Worm (Caenorhabditis elegans): ENCODE measurements around the gene B0034.2.

B0034.2 gene

DNA sequence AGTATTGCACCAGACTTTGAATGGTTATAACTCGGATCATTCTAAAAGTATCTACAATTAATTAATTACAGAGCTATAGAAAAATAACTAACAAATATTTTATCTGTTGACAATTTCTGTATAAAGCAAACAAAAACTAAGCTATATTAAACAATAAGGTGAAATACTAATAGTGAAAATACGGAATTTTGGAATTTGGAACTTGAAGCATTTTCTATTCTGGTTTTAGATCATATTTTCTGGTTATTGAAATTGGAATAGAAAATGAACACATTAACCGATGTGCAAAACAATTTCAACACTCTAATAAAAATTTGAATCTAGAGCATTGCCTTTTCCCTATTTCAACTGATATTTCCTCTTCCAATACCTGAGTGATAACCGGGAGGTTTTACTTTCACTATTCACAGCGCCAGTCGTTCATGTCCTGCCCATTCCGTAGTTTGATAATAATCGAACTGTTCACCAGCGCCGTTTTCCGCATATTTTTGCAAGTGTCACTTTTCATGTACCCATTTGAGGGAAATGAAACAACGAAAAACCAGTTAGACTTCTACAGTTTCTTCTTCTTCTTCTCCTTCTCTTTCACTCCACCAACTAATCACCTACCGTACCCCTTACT is 44.2 kb downstream of the B0034.2 start:
- TF ChIP-seq hmg-4 (GFP tag; optimal IDR thresholded peaks at IDR 0.05) (no peak), ceh-36 (tag; optimal IDR thresholded peaks at IDR 0.05) (no peak), F13C5.2 (tag; optimal IDR thresholded peaks at IDR 0.05) (no peak), ets-7 (tag; optimal IDR thresholded peaks at IDR 0.05) (no peak), tbx-37 (GFP tag; conservative IDR thresholded peaks at IDR 0.05) (no peak), ceh-13 (GFP tag; optimal IDR thresholded peaks at IDR 0.05) (no peak), B0310.2 (tag; optimal IDR thresholded peaks at IDR 0.05) (no peak), hnd-1 (tag; optimal IDR thresholded peaks at IDR 0.05) (no peak), flt-1 (GFP tag; IDR thresholded peaks at IDR 0.05) (no peak), sea-1 (GFP tag; conservative IDR thresholded peaks at IDR 0.05) (no peak), aly-1 (tag; optimal IDR thresholded peaks at IDR 0.05) (no peak), tra-4 (tag; optimal IDR thresholded peaks at IDR 0.05) (no peak), tbx-11 (GFP tag; IDR thresholded peaks at IDR 0.05) (no peak), pes-1 (GFP tag; IDR thresholded peaks at IDR 0.05) (no peak), hmbx-1 (tag; optimal IDR thresholded peaks at IDR 0.05) (no peak), scrt-1 (GFP tag; IDR thresholded peaks at IDR 0.05) (no peak), ama-1 (optimal IDR thresholded peaks at IDR 0.05) (no peak)

DNA sequence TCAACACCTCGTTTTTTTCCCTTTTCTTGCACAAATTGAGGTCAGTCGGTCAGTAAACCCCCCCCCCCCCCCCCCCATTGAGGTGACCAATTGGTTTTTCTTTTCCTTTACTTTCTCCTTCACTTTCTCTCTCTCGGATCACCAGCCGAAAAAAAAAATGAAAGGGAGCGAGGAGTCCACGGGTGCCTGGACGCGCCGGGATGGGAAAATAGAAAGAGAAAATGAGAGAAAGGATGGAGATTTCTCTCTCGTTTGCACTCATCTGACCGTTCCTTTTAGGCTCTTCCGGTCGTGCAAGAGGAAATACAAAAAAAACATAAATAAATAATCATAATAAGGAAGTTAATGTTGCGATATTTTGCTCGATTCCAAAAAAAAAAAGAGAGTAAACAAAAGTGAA is 45.1 kb downstream of the B0034.2 start:
- TF ChIP-seq F13C5.2 (tag; optimal IDR thresholded peaks at IDR 0.05), result no peak
- TF ChIP-seq hnd-1 (tag; optimal IDR thresholded peaks at IDR 0.05), result no peak
- no peak for TF ChIP-seq ets-7 (tag; optimal IDR thresholded peaks at IDR 0.05)
- TF ChIP-seq ama-1 (optimal IDR thresholded peaks at IDR 0.05), result no peak
- no peak for TF ChIP-seq tbx-11 (GFP tag; IDR thresholded peaks at IDR 0.05)
- TF ChIP-seq tra-4 (tag; optimal IDR thresholded peaks at IDR 0.05), result no peak
- no peak for TF ChIP-seq hmg-4 (GFP tag; optimal IDR thresholded peaks at IDR 0.05)
- TF ChIP-seq sea-1 (GFP tag; conservative IDR thresholded peaks at IDR 0.05), result no peak
- TF ChIP-seq ceh-13 (GFP tag; optimal IDR thresholded peaks at IDR 0.05), result no peak

DNA sequence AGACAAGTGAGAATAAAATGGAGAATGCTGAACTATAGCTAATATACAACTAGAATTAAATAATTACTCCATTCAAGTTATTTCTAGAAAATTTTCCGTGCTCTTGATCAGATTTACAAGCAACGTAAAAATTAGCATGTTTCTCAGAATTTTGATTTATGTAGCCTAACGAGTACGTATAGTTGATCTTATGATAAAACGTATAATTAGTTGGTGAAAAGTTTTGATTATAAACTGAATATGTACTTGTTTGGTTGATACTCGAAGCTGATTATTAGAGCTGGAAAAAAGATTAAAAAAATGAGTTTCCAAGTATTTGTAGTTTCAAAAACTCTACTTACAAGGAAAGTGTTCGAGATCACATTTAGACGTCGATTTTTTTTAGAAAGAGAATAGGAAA is 47.7 kb downstream of the B0034.2 start:
- TF ChIP-seq F13C5.2 (tag; optimal IDR thresholded peaks at IDR 0.05), result no peak
- no peak for TF ChIP-seq tra-4 (tag; optimal IDR thresholded peaks at IDR 0.05)
- TF ChIP-seq pes-1 (GFP tag; IDR thresholded peaks at IDR 0.05), result no peak
- no peak for TF ChIP-seq ets-7 (tag; optimal IDR thresholded peaks at IDR 0.05)
- no peak for TF ChIP-seq tbx-37 (GFP tag; conservative IDR thresholded peaks at IDR 0.05)
- TF ChIP-seq hnd-1 (tag; optimal IDR thresholded peaks at IDR 0.05), result no peak
- TF ChIP-seq ama-1 (optimal IDR thresholded peaks at IDR 0.05), result no peak
- no peak for TF ChIP-seq B0310.2 (tag; optimal IDR thresholded peaks at IDR 0.05)
- TF ChIP-seq scrt-1 (GFP tag; IDR thresholded peaks at IDR 0.05), result no peak
- no peak for TF ChIP-seq tbx-11 (GFP tag; IDR thresholded peaks at IDR 0.05)
- TF ChIP-seq sea-1 (GFP tag; conservative IDR thresholded peaks at IDR 0.05), result no peak
- no peak for TF ChIP-seq flt-1 (GFP tag; IDR thresholded peaks at IDR 0.05)
- no peak for TF ChIP-seq ceh-36 (tag; optimal IDR thresholded peaks at IDR 0.05)

DNA sequence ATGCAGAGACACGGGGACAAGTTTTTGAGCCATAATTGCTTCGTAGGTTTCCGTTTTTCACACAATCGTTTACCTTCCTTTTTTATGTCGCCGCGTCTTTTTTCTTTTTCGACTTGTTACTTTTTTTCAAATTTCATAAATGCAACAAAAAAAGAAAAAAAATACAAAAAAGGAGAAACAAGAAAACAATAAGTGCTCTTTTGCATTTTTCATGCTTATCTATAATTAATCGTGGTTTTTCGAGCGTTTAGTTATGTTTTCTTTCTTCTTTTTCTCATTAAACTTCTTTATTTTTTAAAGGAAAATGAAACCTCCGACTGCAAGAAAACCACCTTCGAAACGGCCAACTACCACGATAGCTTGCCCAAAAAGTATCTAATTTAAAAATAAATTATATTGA is 48.3 kb downstream of the B0034.2 start, which contains the start of gene F59G1.4:
Gene F59G1.4 (plus strand): TSS at position 301 of the 400 bp plus-strand sequence.
- TF ChIP-seq pes-1 (GFP tag; IDR thresholded peaks at IDR 0.05) (no peak), hnd-1 (tag; optimal IDR thresholded peaks at IDR 0.05) (no peak), hmbx-1 (tag; optimal IDR thresholded peaks at IDR 0.05) (no peak), tbx-37 (GFP tag; conservative IDR thresholded peaks at IDR 0.05) (no peak), ets-7 (tag; optimal IDR thresholded peaks at IDR 0.05) (no peak), B0310.2 (tag; optimal IDR thresholded peaks at IDR 0.05) (no peak), tbx-11 (GFP tag; IDR thresholded peaks at IDR 0.05) (no peak), ama-1 (optimal IDR thresholded peaks at IDR 0.05) (no peak), F13C5.2 (tag; optimal IDR thresholded peaks at IDR 0.05) (no peak)
